Fruit fly (Drosophila melanogaster): ENCODE results near the gene Smyd4-2.

dm6 chr3L:12409343-12410302, 7.9 kb upstream of the Smyd4-2 start:
- TF ChIP-seq CG2129 (GFP tag; IDR thresholded peaks at IDR 0.05; ENCODE audit: partially characterized antibody) (no peak), CG5180 (GFP tag; optimal IDR thresholded peaks at IDR 0.05) (no peak), CG4707 (GFP tag; optimal IDR thresholded peaks at IDR 0.05) (no peak)
